Worm (Caenorhabditis elegans): ENCODE results near the gene F32D8.15.

Gene F32D8.15

ce11 chrV:10940571-10940991 lies 36.7 kb downstream of the F32D8.15 start (continued):
- peak; percentile 61 for TF ChIP-seq mes-2 (tag; optimal IDR thresholded peaks at IDR 0.05; ENCODE audit: poor library complexity, severe bottlenecking)
- TF ChIP-seq T26A8.4 (GFP tag; IDR thresholded peaks at IDR 0.05): peak; percentile 77; the same call in 1 of the 2 replicates

- no peak for TF ChIP-seq dmd-6 (GFP tag; IDR thresholded peaks at IDR 0.05)
- no peak for TF ChIP-seq dpl-1 (GFP tag; optimal IDR thresholded peaks at IDR 0.05)
- TF ChIP-seq nhr-48 (tag; optimal IDR thresholded peaks at IDR 0.05): no peak
- TF ChIP-seq tra-1 (GFP tag; IDR thresholded peaks at IDR 0.05): no peak
- no peak for TF ChIP-seq zag-1 (tag; optimal IDR thresholded peaks at IDR 0.05)
- no peak for TF ChIP-seq ceh-32 (tag; optimal IDR thresholded peaks at IDR 0.05; ENCODE audit: poor library complexity)
- no peak for TF ChIP-seq ceh-82 (tag; optimal IDR thresholded peaks at IDR 0.05)
- TF ChIP-seq nhr-6 (tag; optimal IDR thresholded peaks at IDR 0.05): no peak
- no peak for TF ChIP-seq zip-2 (tag; optimal IDR thresholded peaks at IDR 0.05)
- TF ChIP-seq lin-38 (GFP tag; IDR thresholded peaks at IDR 0.05): no peak
- no peak for TF ChIP-seq F37D6.2 (tag; optimal IDR thresholded peaks at IDR 0.05)
- no peak for TF ChIP-seq unc-39 (tag; optimal IDR thresholded peaks at IDR 0.05)
- TF ChIP-seq zip-11 (GFP tag; IDR thresholded peaks at IDR 0.05): no peak
Observed at ce11 chrV:10941150-10941549, 37.3 kb downstream of the F32D8.15 start, which contains the start of gene F17C11.26. F17C11.26 (plus strand) TSS chrV:10941450.

- TF ChIP-seq Y75B8A.6 (GFP tag; IDR thresholded peaks at IDR 0.05): 0 out of 2 replicates have a peak, but pooled peaks have one; percentile 18
- no peak for TF ChIP-seq nhr-76 (tag; optimal IDR thresholded peaks at IDR 0.05)
- no peak for TF ChIP-seq nhr-42 (GFP tag; IDR thresholded peaks at IDR 0.05)
Observed at ce11 chrV:10942161-10942560, 38.3 kb downstream of the F32D8.15 start, which contains the start of gene zip-9. zip-9 (plus strand) TSS chrV:10942461.

ce11 chrV:10944903-10945302 lies 41.1 kb downstream of the F32D8.15 start:
- TF ChIP-seq nhr-28 (tag; optimal IDR thresholded peaks at IDR 0.05): no peak
- TF ChIP-seq lsy-2 (tag; optimal IDR thresholded peaks at IDR 0.05): peak in 1 of 2 experiments; percentile 9
- TF ChIP-seq php-3 (GFP tag; IDR thresholded peaks at IDR 0.05): no peak
- peak; percentile 70 for TF ChIP-seq fkh-10 (GFP tag; optimal IDR thresholded peaks at IDR 0.05)
- peak; percentile 32 for TF ChIP-seq ces-1 (GFP tag; optimal IDR thresholded peaks at IDR 0.05)
- no peak for TF ChIP-seq mxl-3 (GFP tag; optimal IDR thresholded peaks at IDR 0.05)
- TF ChIP-seq lin-39 (tag; optimal IDR thresholded peaks at IDR 0.05): no peak

ce11 chrV:10947210-10947609 lies 43.4 kb downstream of the F32D8.15 start:
- TF ChIP-seq mdt-29 (GFP tag; IDR thresholded peaks at IDR 0.05): no peak
- TF ChIP-seq R02D3.7 (tag; optimal IDR thresholded peaks at IDR 0.05): no peak
- no peak for TF ChIP-seq pha-4 (GFP tag; IDR thresholded peaks at IDR 0.05)
- no peak for TF ChIP-seq pha-4 (tag; optimal IDR thresholded peaks at IDR 0.05)
- TF ChIP-seq saeg-2 (GFP tag; IDR thresholded peaks at IDR 0.05): no peak
- no peak for TF ChIP-seq T20F7.1 (GFP tag; optimal IDR thresholded peaks at IDR 0.05)
- TF ChIP-seq F26F4.8 (GFP tag; conservative IDR thresholded peaks at IDR 0.05): no peak
- no peak for TF ChIP-seq sdz-12 (GFP tag; optimal IDR thresholded peaks at IDR 0.05)
- no peak for TF ChIP-seq ceh-32 (tag; optimal IDR thresholded peaks at IDR 0.05; ENCODE audit: poor library complexity)
- no peak for TF ChIP-seq mes-2 (tag; optimal IDR thresholded peaks at IDR 0.05; ENCODE audit: poor library complexity, severe bottlenecking)
- TF ChIP-seq dpl-1 (GFP tag; optimal IDR thresholded peaks at IDR 0.05): no peak
- TF ChIP-seq hmg-1.1 (GFP tag; IDR thresholded peaks at IDR 0.05): no peak
- no peak for TF ChIP-seq arid-1 (GFP tag; conservative IDR thresholded peaks at IDR 0.05)
- no peak for TF ChIP-seq zip-2 (tag; optimal IDR thresholded peaks at IDR 0.05)
- TF ChIP-seq F37D6.2 (tag; optimal IDR thresholded peaks at IDR 0.05): no peak
- no peak for TF ChIP-seq hlh-30 (tag; optimal IDR thresholded peaks at IDR 0.05; ENCODE audit: insufficient read depth)
- TF ChIP-seq nhr-237 (tag; optimal IDR thresholded peaks at IDR 0.05): no peak
- TF ChIP-seq lin-29 (GFP tag; IDR thresholded peaks at IDR 0.05): no peak
